Worm (Caenorhabditis elegans): ENCODE data around the gene C27A7.8.

DNA sequence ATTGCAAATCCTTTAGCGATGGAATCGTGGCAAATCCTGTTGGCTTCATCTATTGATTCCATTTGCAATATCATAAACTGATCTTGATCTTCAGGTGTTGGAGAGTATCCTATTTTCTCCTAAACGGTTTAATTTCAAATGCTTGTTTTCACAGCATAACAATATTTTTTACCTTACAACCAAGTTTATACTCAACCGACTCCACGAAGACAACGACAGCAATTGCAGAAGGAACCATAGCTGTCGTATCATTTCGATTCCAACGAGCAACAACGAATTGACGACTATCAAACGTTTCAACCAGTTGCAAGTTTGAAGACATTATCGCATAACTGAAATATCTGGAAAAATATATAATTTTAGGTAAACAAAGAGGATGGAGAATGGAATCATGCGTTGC lies 30.9 kb downstream of the C27A7.8 start, which contains the start of gene usip-1:
- TF ChIP-seq W03F9.2 (tag; optimal IDR thresholded peaks at IDR 0.05) (no peak), dao-5 (tag; optimal IDR thresholded peaks at IDR 0.05) (no peak), him-1 (tag; optimal IDR thresholded peaks at IDR 0.05) (no peak)
